Fruit fly (Drosophila melanogaster) whole organism, prepupa: ENCODE measurements around the gene eEF1gamma.

Experiments
- Blimp-1 ChIP-seq: fragments of 200-800 bp; sonication (Bioruptor generic); optimal IDR thresholded peaks from 3 replicates; lab custom pipeline; 2017; ENCODE audit warnings: missing biosample characterization, missing genetic modification characterization, mild to moderate bottlenecking, moderate library complexity, missing genetic modification reagents
- CG10631 ChIP-seq: fragments of 200-800 bp; sonication (Bioruptor generic); optimal IDR thresholded peaks from 2 replicates; lab custom pipeline; 2016; ENCODE audit warnings: missing biosample characterization, missing genetic modification characterization
- CG15336 ChIP-seq: fragments of 200-800 bp; sonication (Bioruptor generic); IDR thresholded peaks from 2 replicates; pipeline ENCODE4 v1.3.6; 2022; ENCODE audit warnings: missing biosample characterization, missing genetic modification characterization
- CG1621 ChIP-seq: fragments of 200-800 bp; sonication (Bioruptor generic); optimal IDR thresholded peaks from 3 replicates; lab custom pipeline; 2018; ENCODE audit warnings: missing biosample characterization, mild to moderate bottlenecking, missing genetic modification characterization
- CG3032 ChIP-seq: fragments of 200-800 bp; optimal IDR thresholded peaks from 2 replicates; lab custom pipeline; 2019; ENCODE audit warnings: missing biosample characterization, mild to moderate bottlenecking, missing genetic modification characterization, moderate library complexity
- CG31627 ChIP-seq: fragments of 200-800 bp; sonication (Bioruptor generic); optimal IDR thresholded peaks from 3 replicates; lab custom pipeline; 2016; ENCODE audit warnings: missing biosample characterization, missing genetic modification characterization
- CG34406 ChIP-seq: fragments of 200-800 bp; sonication (Bioruptor generic); optimal IDR thresholded peaks from 3 replicates; lab custom pipeline; 2016; ENCODE audit warnings: missing biosample characterization, missing genetic modification characterization
- CG6163 ChIP-seq: fragments of 200-800 bp; sonication (Bioruptor generic); IDR thresholded peaks from 3 replicates; pipeline ENCODE4 v1.3.6; 2022; ENCODE audit warnings: missing biosample characterization, missing genetic modification characterization
- CG6808 ChIP-seq: fragments of 200-800 bp; sonication (Bioruptor generic); optimal IDR thresholded peaks from 3 replicates; lab custom pipeline; 2017; ENCODE audit warnings: missing biosample characterization, missing genetic modification characterization, mild to moderate bottlenecking, moderate library complexity, missing genetic modification reagents
- CG8119 ChIP-seq: fragments of 200-800 bp; sonication (Bioruptor generic); IDR thresholded peaks from 3 replicates; pipeline ENCODE4 v1.3.6; 2022; ENCODE audit warnings: missing biosample characterization, missing genetic modification characterization
- CG9139 ChIP-seq: fragments of 200-800 bp; sonication (Bioruptor generic); optimal IDR thresholded peaks from 3 replicates; lab custom pipeline; 2017; ENCODE audit warnings: missing biosample characterization, mild to moderate bottlenecking, missing genetic modification characterization
- Eip75B ChIP-seq: fragments of 200-800 bp; sonication (Bioruptor generic); optimal IDR thresholded peaks from 3 replicates; lab custom pipeline; 2016; ENCODE audit warnings: missing biosample characterization, missing genetic modification characterization
- Eip78C ChIP-seq: fragments of 200-800 bp; sonication (Bioruptor generic); peaks from one replicate; lab custom pipeline; 2016; ENCODE audit warnings: missing biosample characterization, missing genetic modification characterization
- Eip93F ChIP-seq: fragments of 200-800 bp; sonication (Bioruptor generic); optimal IDR thresholded peaks from 2 replicates; lab custom pipeline; 2016; ENCODE audit warnings: missing biosample characterization, mild to moderate bottlenecking, missing genetic modification characterization
- Ets21C ChIP-seq: fragments of 200-800 bp; sonication (Bioruptor generic); optimal IDR thresholded peaks from 3 replicates; lab custom pipeline; 2016; ENCODE audit warnings: missing biosample characterization, missing genetic modification characterization
- Ets96B ChIP-seq: fragments of 200-800 bp; optimal IDR thresholded peaks from 2 replicates; lab custom pipeline; 2019; ENCODE audit warnings: missing biosample characterization, mild to moderate bottlenecking, missing genetic modification characterization, moderate library complexity
- Gug ChIP-seq: fragments of 200-800 bp; sonication (Bioruptor generic); IDR thresholded peaks from 2 replicates; pipeline ENCODE4 v1.3.6; 2022; ENCODE audit warnings: missing biosample characterization, missing genetic modification characterization
- Hr39 ChIP-seq: fragments of 200-800 bp; sonication (Bioruptor generic); optimal IDR thresholded peaks from 2 replicates; lab custom pipeline; 2016; ENCODE audit warnings: missing biosample characterization, missing genetic modification characterization
- Hr4 ChIP-seq: fragments of 200-800 bp; sonication (Bioruptor generic); optimal IDR thresholded peaks from 3 replicates; lab custom pipeline; 2016; ENCODE audit warnings: missing biosample characterization, missing genetic modification characterization
- Sox102F ChIP-seq: fragments of 200-800 bp; sonication (Bioruptor generic); optimal IDR thresholded peaks from 2 replicates; lab custom pipeline; 2016; ENCODE audit warnings: missing biosample characterization, mild to moderate bottlenecking, missing genetic modification characterization
- acj6 ChIP-seq: fragments of 200-800 bp; sonication (Bioruptor generic); optimal IDR thresholded peaks from 3 replicates; lab custom pipeline; 2016; ENCODE audit warnings: missing biosample characterization, missing genetic modification characterization
- eg ChIP-seq: fragments of 200-800 bp; sonication (Bioruptor generic); IDR thresholded peaks from 3 replicates; pipeline ENCODE4 v1.3.6; 2022; ENCODE audit warnings: missing biosample characterization, missing genetic modification characterization
- esn ChIP-seq: fragments of 200-800 bp; sonication (Bioruptor generic); optimal IDR thresholded peaks from 2 replicates; lab custom pipeline; 2016; ENCODE audit warnings: missing biosample characterization, mild to moderate bottlenecking, missing genetic modification characterization, moderate library complexity
- fd59A ChIP-seq: fragments of 200-800 bp; sonication (Bioruptor generic); optimal IDR thresholded peaks from 2 replicates; lab custom pipeline; 2017; ENCODE audit warnings: missing biosample characterization, mild to moderate bottlenecking, missing genetic modification characterization, missing genetic modification reagents
- fd85E ChIP-seq: fragments of 200-800 bp; sonication (Bioruptor generic); optimal IDR thresholded peaks from 3 replicates; lab custom pipeline; 2016; ENCODE audit warnings: missing biosample characterization, missing genetic modification characterization
- fkh ChIP-seq: fragments of 200-800 bp; sonication (Bioruptor generic); optimal IDR thresholded peaks from 3 replicates; lab custom pipeline; 2017; ENCODE audit warnings: missing biosample characterization, mild to moderate bottlenecking, missing genetic modification characterization, moderate library complexity
- lz ChIP-seq: fragments of 200-800 bp; sonication (Bioruptor generic); optimal IDR thresholded peaks from 3 replicates; lab custom pipeline; 2016; ENCODE audit warnings: missing biosample characterization, missing genetic modification characterization
- net ChIP-seq: fragments of 200-800 bp; sonication (Bioruptor generic); optimal IDR thresholded peaks from 3 replicates; lab custom pipeline; 2016; ENCODE audit warnings: missing biosample characterization, missing genetic modification characterization
- salr ChIP-seq, 2 experiments: fragments of 200-800 bp; sonication (Bioruptor generic); optimal IDR thresholded peaks; 3 replicates each; lab custom pipeline; 2016 to 2018; ENCODE audit warnings: missing biosample characterization in 2 of 2, missing genetic modification characterization in 2 of 2, mild to moderate bottlenecking in 1 of 2
- topi ChIP-seq: fragments of 200-800 bp; sonication (Bioruptor generic); optimal IDR thresholded peaks from 3 replicates; lab custom pipeline; 2016; ENCODE audit warnings: missing biosample characterization, missing genetic modification characterization
- vri ChIP-seq: fragments of 200-800 bp; sonication (Bioruptor generic); optimal IDR thresholded peaks from 3 replicates; lab custom pipeline; 2016; ENCODE audit warnings: missing biosample characterization, mild to moderate bottlenecking, missing genetic modification characterization

eEF1gamma gene

DNA sequence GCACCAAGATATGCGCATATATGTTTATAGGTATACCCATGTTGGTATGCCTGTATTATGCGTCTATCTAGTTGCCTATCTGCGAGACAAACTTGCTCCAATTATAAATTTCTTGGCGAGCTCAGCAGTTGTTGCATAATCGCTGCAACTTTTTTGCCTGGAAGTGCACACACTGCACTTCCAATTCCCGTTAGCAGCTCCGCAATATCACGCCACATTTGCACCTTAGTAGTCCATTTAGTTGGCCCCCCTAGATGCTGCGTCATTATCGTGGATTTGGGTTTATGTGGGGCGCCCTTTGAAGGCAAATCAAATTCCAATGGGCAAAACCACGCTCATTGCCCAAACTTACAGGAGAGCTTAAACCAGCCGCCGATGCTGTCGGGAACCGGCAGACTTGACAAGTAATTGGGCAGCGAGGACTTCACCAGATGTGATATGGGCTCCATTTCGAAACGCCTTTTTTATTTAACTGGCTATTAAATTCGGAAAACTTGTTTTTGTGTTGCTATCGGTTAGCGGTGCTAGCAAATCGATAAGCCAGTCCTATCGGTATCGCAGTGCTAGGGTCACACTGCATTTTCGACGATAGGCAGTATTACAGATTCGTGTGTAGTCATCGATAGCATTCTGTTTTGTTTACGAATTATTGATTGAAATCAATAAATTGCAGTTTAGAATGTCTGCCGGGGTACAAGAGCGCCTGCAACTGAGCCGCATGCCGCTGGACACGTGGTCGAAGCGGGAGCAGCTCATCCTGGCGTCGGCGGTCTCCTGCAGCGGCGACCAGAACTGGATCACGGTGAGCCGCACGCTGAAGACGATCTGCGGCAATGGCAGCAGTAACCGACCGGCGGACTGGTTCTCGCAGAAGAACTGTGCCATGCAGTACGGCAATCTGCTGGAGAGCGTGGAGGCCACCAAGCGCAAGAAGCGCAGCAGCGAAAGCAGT, 3.2 kb downstream of the eEF1gamma start, which contains the start of the genes Cisd2 and Brd8:
Gene Cisd2 (minus strand): TSS at position 538 of the 952 bp plus-strand sequence.
Gene Brd8 (plus strand): TSS at position 595 of the 952 bp plus-strand sequence.
- TF ChIP-seq eg (no peak), fkh (GFP tag; lab: Kevin White, UChicago) (peak; percentile 44), esn (GFP tag; lab: Kevin White, UChicago) (peak; percentile 6), vri (GFP tag; lab: Kevin White, UChicago) (peak; percentile 10), Eip78C (GFP tag; lab: Kevin White, UChicago) (peak; percentile 48)

DNA sequence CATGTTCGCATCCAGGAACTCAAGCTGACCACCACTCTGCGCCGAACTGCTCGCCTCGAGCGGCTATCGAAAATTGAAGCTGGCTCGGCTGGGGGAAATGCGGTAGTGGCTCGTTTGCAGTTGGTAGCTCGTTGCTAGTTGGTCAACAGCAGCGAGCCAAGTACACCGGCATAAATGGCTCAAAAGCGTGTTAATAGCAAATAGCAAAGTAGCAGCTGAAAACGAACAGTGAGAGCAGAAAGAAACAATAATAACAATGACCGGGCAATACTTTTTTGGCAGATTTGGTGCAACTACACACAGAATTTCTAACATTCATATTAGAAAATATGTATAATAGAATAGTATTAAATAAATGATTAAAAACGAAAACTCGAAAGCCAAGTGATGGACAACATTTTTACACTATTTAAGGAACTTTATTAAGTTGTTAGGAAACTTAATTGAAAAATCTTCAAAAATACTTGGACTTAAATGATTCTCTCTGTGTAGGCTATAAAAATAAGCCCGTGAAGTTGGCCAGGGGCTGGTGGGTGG, 7.8 kb downstream of the eEF1gamma start, which contains the start of gene CG14507:
Gene CG14507 (minus strand): TSS at position 51 of the 537 bp plus-strand sequence.
- TF ChIP-seq CG31627 (GFP tag; lab: Kevin White, UChicago) (no peak), CG3032 (no peak), Hr4 (GFP tag; lab: Kevin White, UChicago) (no peak), Sox102F (GFP tag; lab: Kevin White, UChicago) (no peak), CG6808 (no peak), Eip75B (GFP tag; lab: Kevin White, UChicago) (no peak), CG9139 (GFP tag; lab: Kevin White, UChicago) (no peak), CG15336 (GFP tag; lab: Robert Waterston, UW) (peak; percentile 74), Gug (GFP tag; lab: Robert Waterston, UW) (no peak), eg (peak; percentile 25; the same call in 1 of the 3 replicates), fd85E (GFP tag; lab: Kevin White, UChicago) (no peak), net (no peak), topi (GFP tag; lab: Kevin White, UChicago) (no peak), Ets21C (GFP tag; lab: Kevin White, UChicago) (no peak), CG8119 (GFP tag; lab: Robert Waterston, UW) (peak; percentile 69), CG6163 (GFP tag; lab: Robert Waterston, UW) (no peak), acj6 (no peak), Eip93F (GFP tag; lab: Kevin White, UChicago) (no peak), CG34406 (GFP tag; lab: Kevin White, UChicago) (no peak), CG1621 (no peak), Hr39 (GFP tag; lab: Kevin White, UChicago) (no peak), fd59A (no peak), salr (GFP tag; optimal IDR thresholded peaks at IDR 0.05; lab: Kevin White, UChicago) (no peak), vri (GFP tag; lab: Kevin White, UChicago) (no peak), Ets96B (tag; lab: Kevin White, UChicago) (no peak)

DNA sequence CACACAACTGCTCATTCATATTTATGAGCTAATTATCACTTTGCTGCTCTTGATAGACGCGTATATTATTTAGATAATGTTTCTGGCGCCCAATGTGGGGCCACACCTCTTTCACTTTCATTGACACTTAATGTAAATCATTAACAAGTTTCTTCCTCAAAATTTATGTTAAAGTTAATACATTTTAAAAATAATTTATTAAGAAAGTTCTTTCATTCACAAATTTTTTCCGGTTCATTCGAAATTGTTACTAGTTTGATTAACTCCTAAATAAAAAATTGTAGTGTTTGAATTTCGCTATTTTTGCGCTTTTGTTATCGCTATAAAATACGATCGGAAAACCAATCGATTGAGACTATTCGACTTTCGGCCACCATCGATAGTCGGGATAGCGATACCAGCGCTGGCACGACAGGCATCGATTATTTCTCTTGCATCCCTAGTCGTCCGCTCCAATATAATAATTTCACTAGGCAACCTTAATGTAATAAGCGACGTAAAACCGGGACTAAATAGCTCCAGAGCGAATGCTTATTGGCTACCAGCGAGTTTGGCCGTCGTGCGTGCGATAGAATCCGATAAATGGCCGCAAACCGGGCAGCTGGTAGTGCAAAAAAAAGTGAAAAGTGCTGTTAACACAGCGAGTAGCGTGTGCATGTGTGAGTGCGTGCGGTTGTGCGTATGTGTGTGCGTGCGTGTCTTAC, 8.9 kb downstream of the eEF1gamma start, which contains the start of gene Usp1:
Gene Usp1 (plus strand): TSS at position 417 of the 704 bp plus-strand sequence.
- TF ChIP-seq Hr4 (GFP tag; lab: Kevin White, UChicago) = no peak
- peak; percentile 26 for TF ChIP-seq fkh (GFP tag; lab: Kevin White, UChicago)
- TF ChIP-seq CG10631 (GFP tag; lab: Kevin White, UChicago) = no peak
- TF ChIP-seq Blimp-1 (GFP tag; lab: Kevin White, UChicago) = peak; percentile 73
- no peak for TF ChIP-seq Sox102F (GFP tag; lab: Kevin White, UChicago)

DNA sequence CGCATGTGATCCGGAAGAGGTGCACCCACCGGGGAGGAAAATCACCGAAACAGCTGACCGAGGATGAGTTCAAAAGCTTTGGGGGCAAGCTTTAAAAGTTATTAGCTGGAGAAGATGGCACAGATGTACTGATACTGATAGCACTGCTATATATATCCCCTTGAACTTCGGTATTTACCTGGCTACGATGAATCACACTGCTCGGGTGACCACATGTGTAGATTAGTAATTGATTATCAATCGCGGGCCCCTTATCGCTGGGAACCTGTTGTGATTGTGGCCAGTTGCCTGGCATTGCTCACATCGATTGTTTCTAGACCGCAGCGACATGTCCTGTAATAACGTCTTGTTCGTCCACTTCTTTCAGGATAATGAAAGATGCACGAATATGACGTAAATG, 10.0 kb downstream of the eEF1gamma start:
- TF ChIP-seq CG6808 (no peak), vri (GFP tag; lab: Kevin White, UChicago) (peak; percentile 20), CG6163 (GFP tag; lab: Robert Waterston, UW) (no peak), lz (GFP tag; lab: Kevin White, UChicago) (no peak)
